Worm (Caenorhabditis elegans): ENCODE results near the gene C01G10.5.

The C01G10.5 gene

DNA sequence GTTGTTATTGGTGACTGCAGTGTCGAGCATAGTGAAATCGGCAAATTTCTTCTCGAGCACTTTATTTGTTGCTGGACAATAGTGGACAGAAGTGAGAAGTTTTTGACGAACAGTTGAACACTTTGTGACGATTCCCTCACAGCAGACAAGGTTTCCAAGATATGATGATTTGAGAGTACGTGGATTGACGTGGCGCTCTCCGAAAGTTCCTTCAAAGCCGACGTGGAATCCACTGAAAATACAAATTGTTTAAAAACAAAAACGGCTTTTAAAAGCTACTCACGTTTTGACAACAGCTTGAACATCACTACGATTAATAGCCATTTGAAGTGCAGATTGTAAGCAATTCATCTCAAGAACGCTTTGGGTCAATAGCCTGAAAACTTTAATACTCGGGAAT is 30.4 kb downstream of the C01G10.5 start:
- TF ChIP-seq lin-13 (GFP tag; optimal IDR thresholded peaks at IDR 0.05) (no peak), dpl-1 (GFP tag; optimal IDR thresholded peaks at IDR 0.05) (no peak), gei-8 (GFP tag; optimal IDR thresholded peaks at IDR 0.05) (no peak)

DNA sequence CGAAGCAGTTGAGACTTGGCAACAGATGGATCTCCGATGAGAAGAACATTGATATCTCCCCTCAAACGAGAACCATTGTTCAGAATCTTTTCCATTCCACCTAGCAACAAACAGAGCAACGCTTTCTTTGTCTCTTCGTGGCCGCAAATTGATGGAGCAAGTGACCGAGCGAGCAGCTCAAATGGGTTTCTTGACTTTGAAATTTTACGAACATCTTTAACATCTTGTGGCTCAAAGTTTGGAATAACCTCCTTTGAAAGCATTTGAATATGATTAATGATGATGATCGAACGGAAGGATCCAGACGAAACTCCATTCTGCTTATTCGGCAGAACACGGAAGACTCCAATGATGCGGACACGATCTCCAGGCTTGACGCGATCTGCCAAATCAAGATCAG is 30.9 kb downstream of the C01G10.5 start:
- TF ChIP-seq nhr-76 (tag; optimal IDR thresholded peaks at IDR 0.05) (no peak), unc-62 (GFP tag; optimal IDR thresholded peaks at IDR 0.05 in 1 of 2) (peak in 1 of 2 experiments; percentile 98), unc-62 (tag; optimal IDR thresholded peaks at IDR 0.05) (no peak)

DNA sequence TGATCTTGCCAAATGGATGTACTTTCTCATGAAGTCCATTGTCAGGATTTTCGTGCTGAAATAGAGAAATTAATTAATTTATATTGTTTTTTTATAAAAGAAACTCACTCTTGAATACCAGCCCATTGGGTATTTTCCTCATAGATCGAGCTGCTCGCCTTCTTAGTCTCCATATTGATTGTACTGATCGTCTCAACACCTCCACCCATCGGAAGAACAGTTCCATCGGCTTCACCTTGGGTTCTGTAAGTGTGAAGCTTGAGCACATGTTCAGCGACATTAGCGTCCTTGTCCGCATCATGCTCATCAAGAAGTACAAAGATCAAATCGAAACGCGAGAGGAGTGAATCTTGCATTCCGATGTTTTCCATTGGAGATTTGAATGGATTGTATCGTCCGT is 31.6 kb downstream of the C01G10.5 start:
- TF ChIP-seq aha-1 (tag) (peak; percentile 92), cey-2 (tag; optimal IDR thresholded peaks at IDR 0.05; ENCODE audit: borderline replicate concordance, insufficient read depth) (no peak)

DNA sequence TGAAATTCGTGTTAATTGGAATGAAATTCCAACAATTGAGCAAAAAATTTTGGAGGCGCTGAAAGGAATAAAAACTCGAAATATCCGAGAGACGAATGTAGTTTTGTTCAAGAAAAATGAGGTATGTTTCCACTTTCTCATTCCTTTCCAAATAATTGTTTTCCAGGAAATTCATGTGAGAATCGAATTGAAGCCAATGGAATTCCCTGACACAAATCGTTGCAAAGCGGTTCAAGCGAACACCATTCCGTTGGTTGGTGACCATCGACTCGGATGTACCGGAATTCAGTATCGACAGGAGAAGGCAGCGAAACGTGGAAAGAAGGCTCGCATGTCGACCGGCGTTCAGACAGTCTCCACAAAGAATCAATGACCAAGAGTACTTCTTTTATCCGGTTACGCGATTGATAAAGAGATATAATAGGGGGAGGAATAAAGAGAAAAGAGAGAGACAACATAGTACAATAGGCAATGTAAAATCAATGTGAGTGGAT is 32.9 kb downstream of the C01G10.5 start:
- TF ChIP-seq F37D6.2 (tag; optimal IDR thresholded peaks at IDR 0.05) (no peak), egl-43 (GFP tag; IDR thresholded peaks at IDR 0.05) (0 out of 2 replicates have a peak, but pooled peaks have one; percentile 24)

DNA sequence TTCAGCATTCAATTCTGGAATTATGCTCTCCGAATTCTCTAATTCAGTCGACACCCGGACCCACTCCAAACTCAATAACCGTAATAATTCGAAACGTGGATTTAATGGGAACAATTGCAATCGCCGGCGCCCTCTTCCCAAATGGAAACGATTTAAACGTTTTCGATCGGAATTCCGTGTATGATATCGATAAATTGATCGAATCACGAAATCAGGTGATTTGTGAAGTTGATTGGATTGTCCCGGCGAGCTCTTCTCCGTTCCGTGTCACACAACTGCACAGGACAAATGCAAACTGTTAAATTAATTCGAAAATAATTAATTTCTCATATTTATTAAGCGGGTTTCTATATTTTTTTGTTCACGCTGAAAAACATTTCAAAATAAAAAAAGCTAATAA is 33.5 kb downstream of the C01G10.5 start, which contains the start of gene C25D7.16:
TSS of gene C25D7.16 (plus strand) at position 301 of the 400 bp plus-strand sequence.
- TF ChIP-seq nhr-42 (GFP tag; IDR thresholded peaks at IDR 0.05) (no peak), unc-39 (tag; optimal IDR thresholded peaks at IDR 0.05) (no peak), aha-1 (tag) (peak; percentile 49)

DNA sequence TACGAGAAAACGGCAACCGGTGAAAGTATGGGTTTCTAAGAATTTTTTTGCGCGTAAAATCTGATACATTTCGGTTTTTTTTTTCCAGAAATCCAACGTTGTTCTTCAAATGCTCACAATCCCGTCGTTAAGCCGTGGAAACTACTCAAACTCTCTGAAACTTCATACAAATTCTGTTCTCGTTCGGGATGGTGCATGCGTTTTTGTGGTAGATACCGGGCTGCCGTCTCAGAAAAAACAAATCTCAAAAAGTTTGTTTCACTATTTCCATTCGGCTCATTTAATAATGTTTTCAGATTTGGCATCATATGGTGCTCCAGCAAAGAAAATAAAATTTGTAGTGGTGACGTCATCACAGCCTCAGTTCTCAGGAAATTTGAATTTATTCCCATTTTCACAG is 34.6 kb downstream of the C01G10.5 start:
- TF ChIP-seq unc-130 (GFP tag; optimal IDR thresholded peaks at IDR 0.05) (no peak), T20F7.1 (GFP tag; optimal IDR thresholded peaks at IDR 0.05) (no peak), aha-1 (tag) (peak; percentile 91)

DNA sequence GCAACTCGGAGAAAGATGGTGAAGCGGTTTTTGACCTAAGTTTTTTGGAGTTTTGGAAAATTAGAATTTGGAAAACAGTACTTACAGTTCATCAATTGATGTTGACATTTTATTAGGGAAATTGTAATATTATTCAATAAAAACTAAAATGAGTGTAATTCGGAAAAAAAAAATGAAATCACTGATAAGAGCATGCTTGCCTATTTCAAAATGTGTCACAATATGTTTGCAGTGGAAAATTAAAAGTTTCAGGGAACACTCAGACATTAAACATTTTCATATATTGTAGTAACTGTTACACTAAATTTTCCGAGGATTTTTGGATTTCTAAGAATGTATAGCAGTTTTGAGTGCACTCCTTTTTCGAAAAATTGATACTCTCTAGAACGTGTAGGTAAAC is 37.0 kb downstream of the C01G10.5 start, which contains the start of the genes fbxa-82 and C25D7.5:
TSS of gene fbxa-82 (minus strand) at position 163 of the 400 bp plus-strand sequence.
TSS of gene C25D7.5 (plus strand) at position 283 of the 400 bp plus-strand sequence.
- TF ChIP-seq nhr-28 (tag; optimal IDR thresholded peaks at IDR 0.05): peak; percentile 43
- no peak for TF ChIP-seq mdt-29 (GFP tag; IDR thresholded peaks at IDR 0.05)
- TF ChIP-seq zip-2 (tag; optimal IDR thresholded peaks at IDR 0.05): peak; percentile 82
- peak; percentile 24 for TF ChIP-seq pqm-1 (tag; optimal IDR thresholded peaks at IDR 0.05)
- TF ChIP-seq nhr-77 (tag; optimal IDR thresholded peaks at IDR 0.05): peak; percentile 57
- TF ChIP-seq ztf-7 (tag; optimal IDR thresholded peaks at IDR 0.05): peak; percentile 62
- TF ChIP-seq T26A8.4 (GFP tag; IDR thresholded peaks at IDR 0.05): no peak
- TF ChIP-seq daf-16 (GFP tag; optimal IDR thresholded peaks at IDR 0.05): no peak
- peak; percentile 59 for TF ChIP-seq daf-16 (tag; optimal IDR thresholded peaks at IDR 0.05)

DNA sequence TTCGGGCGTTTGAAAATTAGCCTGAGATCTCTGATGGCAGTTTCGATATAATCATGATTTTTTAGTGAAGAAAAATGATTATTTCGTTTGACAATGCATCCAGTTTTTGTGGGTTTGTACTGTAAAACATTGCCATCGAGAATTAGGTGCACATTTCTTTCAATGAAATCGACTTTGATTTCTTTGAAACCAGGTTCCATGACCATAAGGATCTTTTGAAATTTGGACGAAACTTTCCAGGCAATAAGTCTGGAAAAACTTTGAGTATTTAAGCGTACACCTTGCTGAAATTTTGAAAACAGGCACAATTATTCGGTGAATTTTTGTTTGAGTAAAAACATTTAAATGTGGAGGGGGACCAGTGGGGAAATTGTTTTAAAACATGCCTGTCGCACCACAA is 37.6 kb downstream of the C01G10.5 start:
- TF ChIP-seq nhr-10 (tag; optimal IDR thresholded peaks at IDR 0.05): no peak
- TF ChIP-seq aha-1 (tag): peak; percentile 91

DNA sequence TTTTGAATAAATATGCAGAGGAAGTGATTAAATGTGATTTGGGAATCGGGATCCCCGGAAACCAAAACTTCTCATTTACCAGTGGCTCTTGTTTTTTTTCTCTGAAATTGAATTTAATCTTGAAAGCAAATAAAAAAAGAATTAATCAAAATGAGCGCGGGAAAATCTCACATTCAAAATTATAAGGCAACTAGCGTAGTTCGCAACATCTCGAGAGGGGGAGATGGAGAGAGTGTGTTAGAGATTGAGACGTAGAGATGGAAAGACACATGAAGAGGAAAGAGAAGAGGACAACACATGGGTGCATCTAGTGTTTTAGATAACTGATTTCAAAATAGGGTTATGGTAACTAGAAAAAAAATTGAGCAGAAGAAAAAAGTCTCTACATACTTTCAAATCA is 41.2 kb downstream of the C01G10.5 start, which contains the start of gene sdc-3:
TSS of gene sdc-3 (minus strand) at position 101 of the 400 bp plus-strand sequence.
- TF ChIP-seq lsy-2 (tag; optimal IDR thresholded peaks at IDR 0.05): no peak
- TF ChIP-seq daf-16 (GFP tag; optimal IDR thresholded peaks at IDR 0.05): no peak
- TF ChIP-seq daf-16 (tag; optimal IDR thresholded peaks at IDR 0.05): peak; percentile 14
- peak; percentile 73 for TF ChIP-seq aha-1 (tag)
- TF ChIP-seq nhr-28 (tag; optimal IDR thresholded peaks at IDR 0.05): peak; percentile 32
- no peak for TF ChIP-seq fkh-10 (GFP tag; optimal IDR thresholded peaks at IDR 0.05)
- TF ChIP-seq fos-1 (tag; optimal IDR thresholded peaks at IDR 0.05): no peak
- TF ChIP-seq arid-1 (GFP tag; conservative IDR thresholded peaks at IDR 0.05): no peak
- no peak for TF ChIP-seq jun-1 (tag; optimal IDR thresholded peaks at IDR 0.05)
- no peak for TF ChIP-seq nhr-77 (tag; optimal IDR thresholded peaks at IDR 0.05)
- peak; percentile 19 for TF ChIP-seq mxl-3 (GFP tag; optimal IDR thresholded peaks at IDR 0.05)

Data from whole organism, L4 larva.